Worm (Caenorhabditis elegans) whole organism, late embryonic: ENCODE measurements around the gene hot-6.
A peak's percentile ranks its signal among the peaks of the same experiment; 100 is the strongest.

Experiments used
- C08G9.2 ChIP-seq: sonication (generic microtip); optimal IDR thresholded peaks from 2 replicates; lab custom pipeline; 2016; ENCODE audit warnings: mild to moderate bottlenecking, missing genetic modification characterization, moderate library complexity, missing compliant biosample characterization
- F13H6.1 ChIP-seq: sonication (generic microtip); optimal IDR thresholded peaks from 2 replicates; lab custom pipeline; 2016; ENCODE audit warnings: missing genetic modification characterization, missing compliant biosample characterization
- T23F11.4 ChIP-seq: fragments of 200-800 bp; sonication (Bioruptor generic); optimal IDR thresholded peaks from 2 replicates; lab custom pipeline; 2018; ENCODE audit warnings: mild to moderate bottlenecking, missing genetic modification characterization, missing compliant biosample characterization
- ahr-1 ChIP-seq: sonication (generic microtip); optimal IDR thresholded peaks from 2 replicates; lab custom pipeline; 2016; ENCODE audit warnings: missing genetic modification characterization, missing compliant biosample characterization
- ama-1 ChIP-seq: fragments of 150-350 bp; optimal IDR thresholded peaks from 2 replicates; lab custom pipeline; 2014
- ceh-14 ChIP-seq: sonication (generic microtip); optimal IDR thresholded peaks from 2 replicates; lab custom pipeline; 2016; ENCODE audit warnings: missing genotype, missing genetic modification characterization, missing compliant biosample characterization
- ceh-2 ChIP-seq: sonication (generic microtip); optimal IDR thresholded peaks from 2 replicates; lab custom pipeline; 2016; ENCODE audit warnings: missing genotype, missing genetic modification characterization, missing compliant biosample characterization
- ceh-30 ChIP-seq: fragments of 150-350 bp; optimal IDR thresholded peaks from 2 replicates; lab custom pipeline; 2014; ENCODE audit warnings: missing biosample characterization, missing genetic modification characterization
- ceh-34 ChIP-seq: sonication (generic microtip); optimal IDR thresholded peaks from 2 replicates; lab custom pipeline; 2016; ENCODE audit warnings: mild to moderate bottlenecking, missing genetic modification characterization, missing compliant biosample characterization
- ceh-48 ChIP-seq: sonication (generic microtip); optimal IDR thresholded peaks from 2 replicates; lab custom pipeline; 2016; ENCODE audit warnings: missing genetic modification characterization, inconsistent platforms, missing compliant biosample characterization
- dmd-4 ChIP-seq: sonication (generic microtip); optimal IDR thresholded peaks from 2 replicates; lab custom pipeline; 2016; ENCODE audit warnings: borderline replicate concordance, missing genetic modification characterization, missing compliant biosample characterization
- elt-2 ChIP-seq: sonication (generic microtip); optimal IDR thresholded peaks from 2 replicates; lab custom pipeline; 2016; ENCODE audit warnings: missing genetic modification reagents, missing genetic modification characterization, missing compliant biosample characterization
- elt-4 ChIP-seq: sonication (generic microtip); optimal IDR thresholded peaks from 2 replicates; lab custom pipeline; 2016; ENCODE audit warnings: missing genetic modification characterization, missing compliant biosample characterization
- ets-4 ChIP-seq: sonication (generic microtip); optimal IDR thresholded peaks from 2 replicates; lab custom pipeline; 2016; ENCODE audit warnings: missing genetic modification characterization, missing compliant biosample characterization
- fax-1 ChIP-seq: sonication (generic microtip); optimal IDR thresholded peaks from 2 replicates; lab custom pipeline; 2016; ENCODE audit warnings: missing genotype, missing genetic modification characterization, missing compliant biosample characterization
- hlh-13 ChIP-seq: fragments of 200-800 bp; sonication (Bioruptor generic); optimal IDR thresholded peaks from 2 replicates; lab custom pipeline; 2018; ENCODE audit warnings: mild to moderate bottlenecking, missing genetic modification characterization, missing compliant biosample characterization
- hlh-30 ChIP-seq: sonication (generic microtip); optimal IDR thresholded peaks from 2 replicates; lab custom pipeline; 2017; ENCODE audit warnings: antibody characterized with exemption, missing genetic modification characterization, missing compliant biosample characterization; ENCODE audit not compliant: insufficient read depth
- hlh-8 ChIP-seq: sonication (generic microtip); optimal IDR thresholded peaks from 2 replicates; lab custom pipeline; 2016; ENCODE audit warnings: missing genotype, missing genetic modification characterization, missing compliant biosample characterization
- lim-6 ChIP-seq: sonication (generic microtip); optimal IDR thresholded peaks from 2 replicates; lab custom pipeline; 2016; ENCODE audit warnings: missing genetic modification characterization, missing compliant biosample characterization
- madf-2 ChIP-seq: sonication (generic microtip); optimal IDR thresholded peaks from 2 replicates; lab custom pipeline; 2017; ENCODE audit warnings: missing genetic modification characterization, missing compliant biosample characterization
- mec-3 ChIP-seq: sonication (generic microtip); optimal IDR thresholded peaks from 2 replicates; lab custom pipeline; 2016; ENCODE audit warnings: borderline replicate concordance, missing genetic modification characterization, missing compliant biosample characterization
- nhr-232 ChIP-seq: sonication (generic microtip); optimal IDR thresholded peaks from 2 replicates; lab custom pipeline; 2016; ENCODE audit warnings: missing genetic modification characterization, missing compliant biosample characterization
- npax-4 ChIP-seq: sonication (generic microtip); optimal IDR thresholded peaks from 2 replicates; lab custom pipeline; 2016; ENCODE audit warnings: missing genetic modification characterization, missing compliant biosample characterization
- pag-3 ChIP-seq: sonication (generic microtip); optimal IDR thresholded peaks from 2 replicates; lab custom pipeline; 2016; ENCODE audit warnings: missing compliant biosample characterization, missing genetic modification characterization, borderline replicate concordance
- pat-9 ChIP-seq: fragments of 200-800 bp; sonication (Bioruptor generic); optimal IDR thresholded peaks from 2 replicates; lab custom pipeline; 2018; ENCODE audit warnings: mild to moderate bottlenecking, missing genetic modification characterization, moderate library complexity, missing compliant biosample characterization
- pax-1 ChIP-seq: fragments of 150-350 bp; optimal IDR thresholded peaks from 2 replicates; lab custom pipeline; 2014; ENCODE audit warnings: missing biosample characterization, missing genetic modification characterization
- pha-4 ChIP-seq: fragments of 150-350 bp; optimal IDR thresholded peaks from 2 replicates; lab custom pipeline; 2018; ENCODE audit warnings: missing biosample characterization, missing genetic modification reagents, missing genetic modification characterization
- ref-2 ChIP-seq: sonication (generic microtip); optimal IDR thresholded peaks from 2 replicates; lab custom pipeline; 2016; ENCODE audit warnings: missing genetic modification characterization, missing compliant biosample characterization
- rnt-1 ChIP-seq: sonication (generic microtip); optimal IDR thresholded peaks from 2 replicates; lab custom pipeline; 2016; ENCODE audit warnings: missing genetic modification characterization, missing compliant biosample characterization
- sox-4 ChIP-seq: sonication (generic microtip); optimal IDR thresholded peaks from 2 replicates; lab custom pipeline; 2017; ENCODE audit warnings: mild to moderate bottlenecking, missing genetic modification characterization, inconsistent platforms, missing compliant biosample characterization
- tbx-2 ChIP-seq: sonication (generic microtip); optimal IDR thresholded peaks from 2 replicates; lab custom pipeline; 2016; ENCODE audit warnings: missing genetic modification characterization, missing compliant biosample characterization
- unc-3 ChIP-seq, 2 experiments: fragments of 200-800 bp in 1 of 2; sonication (Bioruptor generic) in 1 of 2; sonication (generic microtip) in 1 of 2; conservative IDR thresholded peaks in 1 of 2; optimal IDR thresholded peaks in 1 of 2; 2 replicates each; pipeline versions ENCODE4 v1.3.6 to Lab custom; 2016 to 2022; ENCODE audit warnings: missing compliant biosample characterization in 2 of 2, missing genetic modification characterization in 2 of 2, missing genetic modification reagents in 1 of 2
- unc-42 ChIP-seq: sonication (generic microtip); optimal IDR thresholded peaks from 2 replicates; lab custom pipeline; 2016; ENCODE audit warnings: missing genotype, missing genetic modification characterization, missing compliant biosample characterization
- unc-55 ChIP-seq: sonication (generic microtip); optimal IDR thresholded peaks from 2 replicates; lab custom pipeline; 2017; ENCODE audit warnings: missing biosample characterization, missing genetic modification reagents, missing genetic modification characterization
- zip-5 ChIP-seq: sonication (generic microtip); optimal IDR thresholded peaks from 2 replicates; lab custom pipeline; 2016; ENCODE audit warnings: missing genetic modification characterization, missing compliant biosample characterization
- ztf-16 ChIP-seq: sonication (generic microtip); optimal IDR thresholded peaks from 2 replicates; lab custom pipeline; 2017; ENCODE audit warnings: missing genetic modification characterization, missing compliant biosample characterization

Gene hot-6

ce11 chrV:11022817-11023216 is at the start of gene hot-6, which contains the start of gene C13G3.12:
hot-6 (minus strand) TSS chrV:11022937.
C13G3.12 (minus strand) TSS chrV:11022917.
- TF ChIP-seq T23F11.4 (GFP tag; lab: Kevin White, UChicago) (no peak), ztf-16 (no peak), ref-2 (tag; lab: Kevin White, UChicago) (no peak), ceh-34 (no peak), C08G9.2 (tag; lab: Kevin White, UChicago) (no peak), hlh-13 (GFP tag; lab: Kevin White, UChicago) (no peak), F13H6.1 (tag; lab: Kevin White, UChicago) (no peak), tbx-2 (tag; lab: Kevin White, UChicago) (no peak), unc-42 (tag; lab: Kevin White, UChicago) (no peak), ceh-2 (no peak), pax-1 (tag; lab: Kevin White, UChicago) (no peak), elt-4 (tag; lab: Kevin White, UChicago) (no peak), unc-55 (GFP tag; lab: Kevin White, UChicago) (no peak), pat-9 (tag; lab: Kevin White, UChicago) (no peak), hlh-30 (tag; lab: Kevin White, UChicago) (no peak), unc-3 (GFP tag; conservative IDR thresholded peaks at IDR 0.05; lab: Robert Waterston, UW) (no peak), unc-3 (tag; optimal IDR thresholded peaks at IDR 0.05; lab: Kevin White, UChicago) (no peak), ama-1 (lab: Kevin White, UChicago) (no peak), ceh-14 (tag; lab: Kevin White, UChicago) (no peak), ceh-48 (tag; lab: Kevin White, UChicago) (no peak)

- TF ChIP-seq fax-1 (tag; lab: Kevin White, UChicago) = no peak
Measured at ce11 chrV:11071453-11071852, 48.7 kb upstream of the hot-6 start.

ce11 chrV:11070388-11070787 is 47.7 kb upstream of the hot-6 start:
- TF ChIP-seq pag-3 (tag; lab: Kevin White, UChicago) = no peak
- TF ChIP-seq pha-4 (tag; lab: Kevin White, UChicago) = no peak
- TF ChIP-seq ceh-30 (tag; lab: Kevin White, UChicago) = no peak
- TF ChIP-seq dmd-4 (tag; lab: Kevin White, UChicago) = no peak
- no peak for TF ChIP-seq ahr-1
- no peak for TF ChIP-seq fax-1 (tag; lab: Kevin White, UChicago)
- no peak for TF ChIP-seq hlh-8 (tag; lab: Kevin White, UChicago)
- TF ChIP-seq sox-4 (tag; lab: Kevin White, UChicago) = no peak
- no peak for TF ChIP-seq npax-4 (tag; lab: Kevin White, UChicago)
- TF ChIP-seq hlh-13 (GFP tag; lab: Kevin White, UChicago) = no peak
- TF ChIP-seq ets-4 (tag; lab: Kevin White, UChicago) = no peak
- no peak for TF ChIP-seq madf-2
- no peak for TF ChIP-seq ceh-14 (tag; lab: Kevin White, UChicago)
- TF ChIP-seq lim-6 (tag; lab: Kevin White, UChicago) = no peak
- TF ChIP-seq mec-3 (tag; lab: Kevin White, UChicago) = no peak
- TF ChIP-seq nhr-232 (tag; lab: Kevin White, UChicago) = no peak
- TF ChIP-seq pax-1 (tag; lab: Kevin White, UChicago) = no peak
- no peak for TF ChIP-seq zip-5 (tag; lab: Kevin White, UChicago)
- no peak for TF ChIP-seq rnt-1
- TF ChIP-seq, all 69 proteins: peak for 0

DNA sequence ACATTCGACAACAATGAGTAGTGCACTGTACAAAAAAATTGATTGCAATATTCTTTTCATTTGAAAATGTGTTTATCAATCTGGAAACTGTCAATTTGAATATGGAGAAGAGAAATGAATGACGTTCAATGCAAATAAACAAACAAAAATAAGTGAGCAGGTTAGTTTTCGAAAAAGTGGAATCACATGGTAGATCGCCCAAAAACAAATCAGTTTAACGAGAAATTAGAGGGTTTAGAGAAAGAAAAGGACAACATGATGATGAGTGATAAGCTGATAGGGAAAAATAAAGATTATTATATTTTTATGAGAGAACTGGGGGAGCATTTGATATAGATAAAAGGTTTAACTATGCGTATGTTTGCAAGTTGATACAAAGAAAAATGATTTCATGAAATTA is 46.5 kb upstream of the hot-6 start, which contains the start of gene T04C12.8:
Gene T04C12.8, minus strand, starts transcription at position 82 of the 400 bp plus-strand sequence.
- TF ChIP-seq sox-4 (tag; lab: Kevin White, UChicago) = no peak
- TF ChIP-seq elt-2 (tag; lab: Kevin White, UChicago) = peak; percentile 83
